Fruit fly (Drosophila melanogaster) whole organism, wandering third instar larva: ENCODE measurements around the gene Cpr30B.

ENCODE experiments used
- CG32264 ChIP-seq: fragments of 200-800 bp; sonication (Bioruptor generic); optimal IDR thresholded peaks from 2 replicates; lab custom pipeline; 2016; ENCODE audit warnings: missing biosample characterization, missing genetic modification characterization
- Dfd ChIP-seq: fragments of >200 bp; optimal IDR thresholded peaks from 2 replicates; lab custom pipeline; 2017; ENCODE audit warnings: missing biosample characterization, missing genetic modification characterization
- GATAd ChIP-seq: sonication (Bioruptor generic); optimal IDR thresholded peaks from 2 replicates; lab custom pipeline; 2016; ENCODE audit warnings: missing biosample characterization, missing genetic modification characterization
- dmrt93B ChIP-seq: fragments of 200-800 bp; sonication (Bioruptor generic); optimal IDR thresholded peaks from 2 replicates; lab custom pipeline; 2018; ENCODE audit warnings: missing biosample characterization, mild to moderate bottlenecking, missing genetic modification characterization
- fru ChIP-seq: fragments of 200-800 bp; sonication (Bioruptor generic); optimal IDR thresholded peaks from 3 replicates; lab custom pipeline; 2016; ENCODE audit warnings: missing biosample characterization, mild to moderate bottlenecking, missing genetic modification characterization

- TF ChIP-seq CG32264 (GFP tag; lab: Kevin White, UChicago) (no peak), fru (GFP tag; lab: Kevin White, UChicago) (no peak), dmrt93B (GFP tag; lab: Kevin White, UChicago) (no peak), Dfd (GFP tag; lab: Kevin White, UChicago) (no peak), GATAd (GFP tag; lab: Kevin White, UChicago) (no peak)
Observed at dm6 chr2L:9528215-9528614, 14.5 kb upstream of the Cpr30B start, which contains the start of gene CG31883.
